Worm (Caenorhabditis elegans): ENCODE results near the gene aff-1.
"Not testable (repeated sequence)": the region's sequence is repeated elsewhere in the genome, so short reads cannot be mapped to it uniquely, and the experiment has no call there.

aff-1 gene

DNA sequence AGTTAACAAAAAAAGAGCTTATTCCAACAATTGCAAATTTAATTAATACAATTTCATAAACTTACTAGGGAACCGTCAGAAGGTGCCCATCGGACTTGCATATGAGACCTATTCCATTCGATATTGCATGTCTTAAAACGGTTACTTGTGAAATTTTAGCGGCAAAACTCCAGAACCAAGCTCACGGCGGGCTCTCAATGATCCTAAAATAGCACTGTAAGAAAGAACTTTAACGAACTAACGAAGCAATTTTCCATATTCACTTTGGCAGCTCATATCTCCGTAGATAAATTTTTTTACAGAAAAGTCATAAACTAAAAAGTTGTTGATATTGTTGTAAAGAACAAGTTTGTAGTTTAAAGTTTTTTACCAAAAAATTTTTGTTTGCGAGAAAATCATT, 44.1 kb upstream of the aff-1 start, which contains the start of gene B0252.3:
TSS of gene B0252.3 (minus strand) at position 101 of the 400 bp plus-strand sequence.
- not testable (repeated sequence) for TF ChIP-seq fos-1, ztf-11, nhr-6 (tag; optimal IDR thresholded peaks at IDR 0.05)

- no peak for TF ChIP-seq sma-9 (GFP tag; optimal IDR thresholded peaks at IDR 0.05)
- TF ChIP-seq sma-9 (tag; optimal IDR thresholded peaks at IDR 0.05): no peak
- TF ChIP-seq Y55F3AM.14 (GFP tag; optimal IDR thresholded peaks at IDR 0.05): no peak
These were observed 38.2 kb upstream of the aff-1 start, which contains the start of gene psmd-9 for ce11 chrII:6901795-6902194. Gene psmd-9, plus strand, starts transcription at chrII:6902095.

DNA sequence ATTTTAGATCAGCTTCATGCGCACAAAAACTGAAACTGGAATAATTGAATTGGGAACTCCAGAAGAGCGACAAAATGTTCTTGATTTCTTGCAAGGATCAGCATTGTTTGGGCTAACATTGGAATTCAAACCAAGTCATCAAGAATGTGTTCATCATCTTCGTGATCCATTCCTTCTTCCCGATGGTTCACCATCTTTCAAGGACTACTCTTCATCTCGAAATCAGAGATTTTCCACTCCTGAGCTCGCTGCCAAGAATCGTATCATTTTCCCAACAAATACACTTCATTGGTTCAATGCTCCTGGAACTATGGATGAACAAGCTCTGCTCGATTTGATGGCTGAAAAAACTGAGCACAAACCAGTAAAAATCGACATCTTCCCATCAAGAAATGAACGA, 37.2 kb upstream of the aff-1 start:
- TF ChIP-seq lsy-2 (tag; optimal IDR thresholded peaks at IDR 0.05) (no peak), peb-1 (tag; optimal IDR thresholded peaks at IDR 0.05) (no peak), ztf-4 (tag; optimal IDR thresholded peaks at IDR 0.05) (no peak), egl-27 (tag; optimal IDR thresholded peaks at IDR 0.05) (no peak), lin-11 (tag; optimal IDR thresholded peaks at IDR 0.05) (no peak), snpc-4 (tag; optimal IDR thresholded peaks at IDR 0.05) (no peak), nhr-11 (tag; optimal IDR thresholded peaks at IDR 0.05) (no peak), elt-1 (tag; optimal IDR thresholded peaks at IDR 0.05) (no peak), unc-39 (tag; optimal IDR thresholded peaks at IDR 0.05) (no peak), mab-5 (tag; optimal IDR thresholded peaks at IDR 0.05) (no peak), mdl-1 (tag; optimal IDR thresholded peaks at IDR 0.05) (no peak), ceh-82 (tag; optimal IDR thresholded peaks at IDR 0.05) (no peak), nhr-6 (tag; optimal IDR thresholded peaks at IDR 0.05) (no peak), nhr-23 (tag; optimal IDR thresholded peaks at IDR 0.05) (no peak), ZK546.5 (tag; optimal IDR thresholded peaks at IDR 0.05) (no peak), skn-1 (tag; optimal IDR thresholded peaks at IDR 0.05) (no peak), unc-62 (GFP tag; optimal IDR thresholded peaks at IDR 0.05) (no peak), mbf-1 (tag; optimal IDR thresholded peaks at IDR 0.05) (no peak), nhr-77 (tag; optimal IDR thresholded peaks at IDR 0.05) (no peak), aly-2 (tag; optimal IDR thresholded peaks at IDR 0.05) (no peak)

DNA sequence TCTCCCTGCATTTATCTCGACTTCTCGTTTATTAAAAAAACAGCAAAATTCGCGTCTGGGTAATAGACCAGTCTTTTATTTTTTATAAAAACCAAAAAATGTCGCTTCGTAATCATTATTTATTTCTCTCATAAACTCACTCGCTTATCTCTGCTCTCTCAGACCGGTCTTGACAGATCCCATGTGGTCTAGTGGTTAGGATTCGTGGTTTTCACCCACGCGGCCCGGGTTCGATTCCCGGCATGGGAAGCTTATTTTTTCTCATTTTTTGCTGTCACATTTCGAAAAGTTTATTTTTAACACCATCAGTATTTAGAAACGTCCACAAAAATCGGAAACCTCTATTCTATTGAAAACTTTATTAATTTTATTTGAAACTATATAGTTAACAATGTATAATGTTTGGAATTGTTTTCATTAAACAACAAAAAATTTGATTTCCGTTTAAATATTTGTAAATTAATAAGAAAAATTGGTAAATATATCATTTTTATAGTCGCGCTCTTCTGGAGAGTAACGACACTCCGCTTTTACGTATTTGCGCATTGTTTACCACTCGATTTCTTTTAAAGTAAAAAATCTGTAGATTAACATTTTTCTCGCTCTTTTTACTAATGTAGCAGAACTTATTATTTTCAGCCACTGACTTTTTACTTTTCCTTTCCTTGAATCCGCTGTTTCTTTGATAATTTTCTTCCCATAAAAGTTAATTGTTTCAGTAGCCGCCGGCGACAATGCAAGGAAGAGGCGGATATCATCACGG, 34.6 kb upstream of the aff-1 start, which contains the start of gene hrpl-1:
TSS of gene hrpl-1 (plus strand) at position 713 of the 763 bp plus-strand sequence.
- TF ChIP-seq alr-1 (tag; optimal IDR thresholded peaks at IDR 0.05) (no peak), unc-62 (GFP tag; optimal IDR thresholded peaks at IDR 0.05) (no peak), ZK546.5 (tag; optimal IDR thresholded peaks at IDR 0.05) (no peak), gmeb-1 (tag; optimal IDR thresholded peaks at IDR 0.05) (no peak), ceh-82 (tag; optimal IDR thresholded peaks at IDR 0.05) (no peak), sma-3 (GFP tag; optimal IDR thresholded peaks at IDR 0.05) (peak; percentile 33), C34F6.9 (tag; optimal IDR thresholded peaks at IDR 0.05) (peak; percentile 23), mbf-1 (tag; optimal IDR thresholded peaks at IDR 0.05) (no peak), nhr-10 (tag; optimal IDR thresholded peaks at IDR 0.05) (no peak), R02D3.7 (tag; optimal IDR thresholded peaks at IDR 0.05) (no peak), skn-1 (tag; optimal IDR thresholded peaks at IDR 0.05) (no peak), ztf-4 (tag; optimal IDR thresholded peaks at IDR 0.05) (no peak), unc-55 (GFP tag; optimal IDR thresholded peaks at IDR 0.05) (peak; percentile 26), nhr-11 (tag; optimal IDR thresholded peaks at IDR 0.05) (no peak), sma-9 (GFP tag; optimal IDR thresholded peaks at IDR 0.05) (peak; percentile 29), sma-9 (tag; optimal IDR thresholded peaks at IDR 0.05) (no peak), egl-27 (tag; optimal IDR thresholded peaks at IDR 0.05) (no peak), nhr-12 (tag; optimal IDR thresholded peaks at IDR 0.05) (no peak), mab-5 (tag; optimal IDR thresholded peaks at IDR 0.05) (no peak), elt-3 (tag; optimal IDR thresholded peaks at IDR 0.05) (no peak), elt-1 (tag; optimal IDR thresholded peaks at IDR 0.05) (no peak), lsy-2 (tag; optimal IDR thresholded peaks at IDR 0.05) (peak in 1 of 2 experiments; percentile 19), fos-1 (tag; optimal IDR thresholded peaks at IDR 0.05) (peak; percentile 40), nhr-21 (tag; optimal IDR thresholded peaks at IDR 0.05) (no peak)

All from whole organism, L2 larva.